Fruit fly (Drosophila melanogaster) whole organism, embryonic: ENCODE data around the gene krz.
"Not testable (repeated sequence)": the region's sequence is repeated elsewhere in the genome, so short reads cannot be mapped to it uniquely, and the experiment has no call there.

Source experiments
- CG4404 ChIP-seq: fragments of 200-800 bp; sonication (Bioruptor generic); IDR thresholded peaks from 2 replicates; pipeline ENCODE4 v1.3.6; 2022; ENCODE audit warnings: missing biosample characterization, missing genetic modification characterization
- Ets97D ChIP-seq: fragments of 200-800 bp; sonication (Bioruptor generic); optimal IDR thresholded peaks from 3 replicates; lab custom pipeline; 2016; ENCODE audit warnings: missing biosample characterization, missing genetic modification characterization
- Ptx1 ChIP-seq: fragments of 200-800 bp; sonication (Bioruptor generic); IDR thresholded peaks from 2 replicates; pipeline ENCODE4 v1.3.6; 2022; ENCODE audit warnings: missing biosample characterization, missing genetic modification characterization
- kah ChIP-seq: fragments of 200-800 bp; sonication (Bioruptor generic); optimal IDR thresholded peaks from 2 replicates; lab custom pipeline; 2018; ENCODE audit warnings: missing biosample characterization, mild to moderate bottlenecking, missing genetic modification characterization
- pho ChIP-seq: fragments of 200-800 bp; sonication (Bioruptor generic); optimal IDR thresholded peaks from 2 replicates; lab custom pipeline; 2016; ENCODE audit warnings: missing biosample characterization, missing genetic modification characterization
- trem ChIP-seq: fragments of 200-800 bp; optimal IDR thresholded peaks from 3 replicates; lab custom pipeline; 2019; ENCODE audit warnings: missing biosample characterization, mild to moderate bottlenecking, missing genetic modification characterization, moderate library complexity

DNA sequence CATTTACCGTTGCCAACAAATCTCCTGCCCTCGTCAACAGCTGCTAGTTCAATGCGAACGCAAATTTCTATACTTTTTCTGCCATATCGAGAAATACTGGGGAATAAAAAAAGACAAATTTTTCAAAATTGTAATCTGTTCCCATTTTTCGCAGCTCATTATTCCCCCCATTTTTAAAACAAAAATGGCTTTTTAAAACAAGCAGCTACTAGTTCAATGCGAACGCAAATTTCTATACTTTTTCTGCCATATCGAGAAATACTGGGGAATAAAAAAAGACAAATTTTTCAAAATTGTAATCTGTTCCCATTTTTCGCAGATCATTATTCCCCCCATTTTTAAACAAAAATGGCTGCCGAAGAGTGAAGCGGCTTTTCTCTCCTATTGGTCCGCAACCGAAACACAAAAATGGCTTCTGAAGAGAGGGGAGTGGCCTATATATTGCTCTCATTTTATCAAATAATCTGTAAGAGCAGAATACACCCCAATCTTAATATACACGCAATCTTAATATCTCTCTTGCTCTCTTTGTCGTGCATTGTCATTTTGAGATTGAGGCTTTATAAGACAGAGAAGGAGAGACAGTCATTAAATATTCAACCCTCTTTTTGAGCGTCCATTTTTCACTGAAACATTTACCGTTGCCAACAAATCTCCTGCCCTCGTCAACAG, 20.0 kb upstream of the krz start:
- TF ChIP-seq Ets97D (GFP tag; lab: Kevin White, UChicago); pho (GFP tag; lab: Kevin White, UChicago); Ptx1 (GFP tag; lab: Robert Waterston, UW); CG4404 (GFP tag; lab: Robert Waterston, UW); kah (GFP tag; lab: Kevin White, UChicago); trem: not testable (repeated sequence)
